Worm (Caenorhabditis elegans): ENCODE measurements around the gene ndua-12.
A peak's percentile ranks its signal among the peaks of the same experiment; 100 is the strongest.

DNA sequence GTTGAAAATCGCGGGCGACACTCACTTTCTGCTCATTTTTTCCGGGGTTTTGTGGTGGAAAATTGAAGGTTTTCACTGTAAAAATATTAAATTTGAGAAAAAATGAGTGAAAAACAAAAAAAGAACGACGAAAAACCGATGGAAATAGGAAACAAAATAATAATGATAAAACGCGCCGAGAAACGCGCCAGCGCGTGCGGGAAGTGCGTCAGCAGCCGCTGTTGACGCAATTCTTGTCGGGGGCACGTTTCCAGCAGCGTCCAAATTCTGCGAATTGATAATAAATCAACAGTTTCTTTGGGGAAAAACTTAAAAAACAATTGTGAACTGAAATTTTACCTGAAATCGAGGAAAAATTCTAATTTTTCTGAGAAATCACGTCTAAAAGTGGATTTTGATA lies 6.2 kb upstream of the ndua-12 start, which contains the start of gene ubxn-2:
- TF ChIP-seq ztf-29 (GFP tag; IDR thresholded peaks at IDR 0.05) (no peak), flt-1 (GFP tag; IDR thresholded peaks at IDR 0.05) (no peak), tab-1 (GFP tag; IDR thresholded peaks at IDR 0.05) (no peak), med-1 (GFP tag; optimal IDR thresholded peaks at IDR 0.05; ENCODE audit: insufficient read depth) (no peak), cog-1 (tag; optimal IDR thresholded peaks at IDR 0.05) (no peak), T22C8.4 (GFP tag; IDR thresholded peaks at IDR 0.05) (peak; percentile 30; the same call in 1 of the 2 replicates)

All from whole organism, midembryonic.